Worm (Caenorhabditis elegans): ENCODE data around the gene ZK1290.5.

ce11 chrII:7561494-7561893, 32.1 kb downstream of the ZK1290.5 start, which contains the start of the genes ZK1290.11 and ZK1290.1:
- TF ChIP-seq nhr-76 (tag; optimal IDR thresholded peaks at IDR 0.05) = no peak
- TF ChIP-seq nhr-28 (tag; optimal IDR thresholded peaks at IDR 0.05) = no peak
- TF ChIP-seq lin-13 (GFP tag; optimal IDR thresholded peaks at IDR 0.05) = no peak
- no peak for TF ChIP-seq skn-1 (tag; optimal IDR thresholded peaks at IDR 0.05)
- no peak for TF ChIP-seq mab-9 (GFP tag; IDR thresholded peaks at IDR 0.05)
- TF ChIP-seq ama-1 (optimal IDR thresholded peaks at IDR 0.05) = no peak
- TF ChIP-seq ceh-82 (tag; optimal IDR thresholded peaks at IDR 0.05) = no peak
- no peak for TF ChIP-seq unc-62 (GFP tag; optimal IDR thresholded peaks at IDR 0.05)
- TF ChIP-seq tbx-2 (tag; optimal IDR thresholded peaks at IDR 0.05) = no peak
- no peak for TF ChIP-seq hlh-4 (tag; optimal IDR thresholded peaks at IDR 0.05)

Measured in whole organism, L1 larva.